Fruit fly (Drosophila melanogaster): ENCODE data around the gene CG12229.
A peak's percentile ranks its signal among the peaks of the same experiment; 100 is the strongest.

Gene CG12229

dm6 chr3L:17433555-17433954, 2.7 kb downstream of the CG12229 start, which contains the start of the genes Coq4 and CG32176 (continued):
- peak; percentile 98 for TF ChIP-seq Antp (GFP tag; optimal IDR thresholded peaks at IDR 0.05)
- TF ChIP-seq unpg (GFP tag; optimal IDR thresholded peaks at IDR 0.05): peak; percentile 99
- TF ChIP-seq tup (GFP tag; optimal IDR thresholded peaks at IDR 0.05): peak; percentile 97
- TF ChIP-seq Dp (GFP tag; optimal IDR thresholded peaks at IDR 0.05): peak; percentile 34
- TF ChIP-seq prd (optimal IDR thresholded peaks at IDR 0.05): no peak
- TF ChIP-seq prd (GFP tag; IDR thresholded peaks at IDR 0.05): peak; percentile 99
- TF ChIP-seq Med (GFP tag): peak; percentile 100
- peak; percentile 96 for TF ChIP-seq kay (GFP tag; optimal IDR thresholded peaks at IDR 0.05)
- TF ChIP-seq kni (GFP tag; optimal IDR thresholded peaks at IDR 0.05): peak; percentile 76
- peak; percentile 95 for TF ChIP-seq ATbp (GFP tag; optimal IDR thresholded peaks at IDR 0.05)
- peak; percentile 97 for TF ChIP-seq CG33213 (GFP tag; optimal IDR thresholded peaks at IDR 0.05)
- TF ChIP-seq lov (optimal IDR thresholded peaks at IDR 0.05): no peak
- peak; percentile 96 for TF ChIP-seq lov (GFP tag; IDR thresholded peaks at IDR 0.05)
- peak; percentile 87 for TF ChIP-seq CG6654 (GFP tag; optimal IDR thresholded peaks at IDR 0.05)
- TF ChIP-seq CG12299 (tag; optimal IDR thresholded peaks at IDR 0.05): peak; percentile 96
- TF ChIP-seq CG5953 (GFP tag; IDR thresholded peaks at IDR 0.05): peak; percentile 96
- peak; percentile 89 for TF ChIP-seq CG11560 (tag; IDR thresholded peaks at IDR 0.05)
- peak; percentile 99 for TF ChIP-seq vvl (GFP tag; IDR thresholded peaks at IDR 0.05)
- TF ChIP-seq Fer3 (tag; optimal IDR thresholded peaks at IDR 0.05): peak; percentile 99
- peak; percentile 98 for TF ChIP-seq CoRest (tag; optimal IDR thresholded peaks at IDR 0.05)
- peak; percentile 99 for TF ChIP-seq sisA (GFP tag; IDR thresholded peaks at IDR 0.05)
- peak; percentile 98 for TF ChIP-seq Ada2b (GFP tag; IDR thresholded peaks at IDR 0.05)
- peak; percentile 81 for TF ChIP-seq Hey (tag; optimal IDR thresholded peaks at IDR 0.05)
- TF ChIP-seq jumu (GFP tag; optimal IDR thresholded peaks at IDR 0.05): peak; percentile 99
- TF ChIP-seq vnd (GFP tag; IDR thresholded peaks at IDR 0.05; ENCODE audit: partially characterized antibody): peak; percentile 63; the same call in 2 of the 3 replicates
- TF ChIP-seq CG1647 (GFP tag; optimal IDR thresholded peaks at IDR 0.05): peak; percentile 98
- peak; percentile 98 for TF ChIP-seq crc (GFP tag; optimal IDR thresholded peaks at IDR 0.05)
- peak; percentile 96 for TF ChIP-seq gsb (GFP tag; IDR thresholded peaks at IDR 0.05)
- peak; percentile 96 for TF ChIP-seq dm (GFP tag; optimal IDR thresholded peaks at IDR 0.05)
- peak; percentile 99 for TF ChIP-seq Sox102F (GFP tag; optimal IDR thresholded peaks at IDR 0.05)
- TF ChIP-seq sc (optimal IDR thresholded peaks at IDR 0.05): no peak
- TF ChIP-seq sc (GFP tag; optimal IDR thresholded peaks at IDR 0.05): peak; percentile 95
- TF ChIP-seq CG7839 (tag; optimal IDR thresholded peaks at IDR 0.05): peak; percentile 98
- peak; percentile 96 for TF ChIP-seq CG13894 (tag; optimal IDR thresholded peaks at IDR 0.05)
- TF ChIP-seq sna (GFP tag; IDR thresholded peaks at IDR 0.05; ENCODE audit: partially characterized antibody): peak; percentile 70
- TF ChIP-seq CG42726 (GFP tag; IDR thresholded peaks at IDR 0.05; ENCODE audit: partially characterized antibody): peak; percentile 71
- peak; percentile 84 for TF ChIP-seq Jarid2 (GFP tag; optimal IDR thresholded peaks at IDR 0.05)
- peak; percentile 94 for TF ChIP-seq gce (GFP tag; IDR thresholded peaks at IDR 0.05)
- peak; percentile 98 for TF ChIP-seq Max (GFP tag; optimal IDR thresholded peaks at IDR 0.05)
- peak; percentile 97 for TF ChIP-seq CG5245 (GFP tag; optimal IDR thresholded peaks at IDR 0.05)
- peak; percentile 93 for TF ChIP-seq org-1 (GFP tag; optimal IDR thresholded peaks at IDR 0.05)
- TF ChIP-seq Gsc (GFP tag; IDR thresholded peaks at IDR 0.05): peak; percentile 93
- TF ChIP-seq Six4 (GFP tag; optimal IDR thresholded peaks at IDR 0.05): peak; percentile 98
- TF ChIP-seq CG17359 (tag; optimal IDR thresholded peaks at IDR 0.05): peak; percentile 98
- TF ChIP-seq CG7928 (GFP tag; optimal IDR thresholded peaks at IDR 0.05): peak; percentile 79
- TF ChIP-seq Bdp1 (GFP tag; optimal IDR thresholded peaks at IDR 0.05): peak; percentile 94
- peak; percentile 96 for TF ChIP-seq Taf1 (GFP tag; IDR thresholded peaks at IDR 0.05)
- peak; percentile 99 for TF ChIP-seq zfh1 (GFP tag; IDR thresholded peaks at IDR 0.05)
- TF ChIP-seq ken (GFP tag; IDR thresholded peaks at IDR 0.05): peak; percentile 98
- peak; percentile 98 to 99 for TF ChIP-seq chif (GFP tag; optimal IDR thresholded peaks at IDR 0.05)
- peak; percentile 96 for TF ChIP-seq CG12219 (GFP tag; optimal IDR thresholded peaks at IDR 0.05)
- TF ChIP-seq CG2202 (tag; optimal IDR thresholded peaks at IDR 0.05): peak; percentile 95
